Worm (Caenorhabditis elegans): Measurements from ENCODE around the gene lbp-9.

DNA sequence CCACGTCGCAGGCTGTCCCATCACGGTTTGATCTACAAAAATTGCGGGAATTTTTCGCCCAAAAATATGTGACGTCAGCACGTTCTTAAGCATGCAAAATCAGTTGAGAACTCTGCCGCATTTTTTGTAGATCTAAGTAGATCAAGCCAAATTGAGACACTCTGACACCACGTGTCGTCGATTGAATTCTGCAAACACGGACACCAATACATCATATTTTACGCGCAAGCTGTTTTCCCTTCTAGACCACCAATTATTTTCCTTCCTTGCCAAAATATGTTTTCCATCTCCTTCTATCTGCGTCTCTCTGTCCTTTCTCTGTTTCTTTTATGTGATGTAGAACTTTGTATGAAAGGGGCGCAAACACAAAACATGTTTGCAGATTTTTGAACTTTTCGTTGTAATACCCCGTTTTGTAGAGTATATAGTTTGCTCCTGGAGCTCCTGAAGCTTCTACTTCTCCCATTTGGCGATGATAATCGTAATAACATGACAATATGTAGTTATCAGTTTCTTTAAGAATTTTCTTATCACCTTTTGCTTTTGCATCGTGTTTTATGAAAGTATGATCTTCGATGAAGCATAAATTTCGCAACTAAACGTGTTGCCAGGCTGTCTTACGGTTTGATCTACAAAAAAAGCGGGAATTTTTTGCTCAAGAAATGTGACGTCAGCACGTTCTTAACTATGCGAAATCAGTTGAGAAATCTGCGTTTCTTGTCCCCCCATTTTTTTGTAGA lies 12.3 kb upstream of the lbp-9 start:
- TF ChIP-seq him-1 (tag; optimal IDR thresholded peaks at IDR 0.05) (no peak), W03F9.2 (tag; optimal IDR thresholded peaks at IDR 0.05) (no peak), dao-5 (tag; optimal IDR thresholded peaks at IDR 0.05) (no peak)

All from whole organism, L4/young adult.